Fruit fly (Drosophila melanogaster) Kc167 (cell line): ENCODE results near the gene Rcd7.

Experiments used
- Myc ChIP-seq: fragments of >200 bp; optimal IDR thresholded peaks from 2 replicates; lab custom pipeline; 2017; ENCODE audit warnings: missing external identifiers
- h ChIP-seq: fragments of >200 bp; optimal IDR thresholded peaks from 3 replicates; lab custom pipeline; 2018; ENCODE audit warnings: missing external identifiers
- insv ChIP-seq: fragments of >200 bp; optimal IDR thresholded peaks from 3 replicates; lab custom pipeline; 2018; ENCODE audit warnings: missing external identifiers
- psq ChIP-seq: fragments of >200 bp; optimal IDR thresholded peaks from 2 replicates; lab custom pipeline; 2017; ENCODE audit warnings: missing external identifiers

dm6 chr3L:19555906-19556457, 11.1 kb downstream of the Rcd7 start:
- TF ChIP-seq h (lab: Kevin White, UChicago) (no peak), psq (no peak), insv (no peak), Myc (no peak)
